Fruit fly (Drosophila melanogaster) whole organism, embryonic: ENCODE data around the gene CG32196.
A peak's percentile ranks its signal among the peaks of the same experiment; 100 is the strongest.

Experiments used
- Ada2b ChIP-seq: fragments of 200-800 bp; sonication (Bioruptor generic); IDR thresholded peaks from 2 replicates; pipeline ENCODE4 v1.3.6; 2022; ENCODE audit warnings: missing biosample characterization, missing genetic modification characterization
- Adf1 ChIP-seq: fragments of 200-800 bp; sonication (Bioruptor generic); IDR thresholded peaks from 2 replicates; pipeline ENCODE4 v1.3.6; 2022; ENCODE audit warnings: missing biosample characterization, missing genetic modification characterization
- CG10462 ChIP-seq: fragments of 200-800 bp; sonication (Bioruptor generic); optimal IDR thresholded peaks from 2 replicates; lab custom pipeline; 2016; ENCODE audit warnings: missing biosample characterization, missing genetic modification characterization
- CG11085 ChIP-seq: fragments of 200-800 bp; sonication (Bioruptor generic); IDR thresholded peaks from 2 replicates; pipeline ENCODE4 v1.3.6; 2022; ENCODE audit warnings: missing biosample characterization, missing genetic modification characterization
- CG12104 ChIP-seq: fragments of 200-800 bp; sonication (Bioruptor generic); optimal IDR thresholded peaks from 3 replicates; lab custom pipeline; 2016; ENCODE audit warnings: missing biosample characterization, missing genetic modification characterization
- CG13296 ChIP-seq: fragments of 200-800 bp; sonication (Bioruptor generic); optimal IDR thresholded peaks from 3 replicates; lab custom pipeline; 2018; ENCODE audit warnings: missing biosample characterization, mild to moderate bottlenecking, missing genetic modification characterization
- CG13775 ChIP-seq: fragments of 200-800 bp; sonication (Bioruptor generic); optimal IDR thresholded peaks from 3 replicates; lab custom pipeline; 2017; ENCODE audit warnings: missing biosample characterization, mild to moderate bottlenecking, missing genetic modification characterization
- CG13894 ChIP-seq: fragments of 200-800 bp; sonication (Bioruptor generic); optimal IDR thresholded peaks from 3 replicates; lab custom pipeline; 2018; ENCODE audit warnings: missing biosample characterization, mild to moderate bottlenecking, missing genetic modification characterization, moderate library complexity
- CG1529 ChIP-seq: fragments of 200-800 bp; sonication (Bioruptor generic); optimal IDR thresholded peaks from 3 replicates; lab custom pipeline; 2018; ENCODE audit warnings: missing biosample characterization, missing genetic modification characterization
- CG16863 ChIP-seq: fragments of 200-800 bp; sonication (Bioruptor generic); optimal IDR thresholded peaks from 3 replicates; lab custom pipeline; 2016; ENCODE audit warnings: missing biosample characterization, missing genetic modification characterization
- CG17328 ChIP-seq: fragments of 200-800 bp; sonication (Bioruptor generic); IDR thresholded peaks from 2 replicates; pipeline ENCODE4 v1.3.6; 2022; ENCODE audit warnings: missing biosample characterization, missing genetic modification characterization
- CG17829 ChIP-seq: fragments of 200-800 bp; optimal IDR thresholded peaks from 2 replicates; lab custom pipeline; 2019; ENCODE audit warnings: missing biosample characterization, mild to moderate bottlenecking, missing genetic modification characterization, moderate library complexity
- CG18262 ChIP-seq: fragments of 200-800 bp; optimal IDR thresholded peaks from 3 replicates; lab custom pipeline; 2019; ENCODE audit warnings: missing biosample characterization, mild to moderate bottlenecking, missing genetic modification characterization, moderate library complexity
- CG18476 ChIP-seq: fragments of 200-800 bp; sonication (Bioruptor generic); optimal IDR thresholded peaks from 2 replicates; lab custom pipeline; 2016; ENCODE audit warnings: missing biosample characterization, mild to moderate bottlenecking, missing genetic modification characterization
- CG32767 ChIP-seq: fragments of 200-800 bp; sonication (Bioruptor generic); IDR thresholded peaks from 2 replicates; pipeline ENCODE4 v1.3.6; 2022; ENCODE audit warnings: missing biosample characterization, missing genetic modification characterization
- CG34224 ChIP-seq: fragments of 200-800 bp; sonication (Bioruptor generic); IDR thresholded peaks from 3 replicates; pipeline ENCODE4 v1.3.6; 2022; ENCODE audit warnings: missing biosample characterization, missing genetic modification characterization; ENCODE audit not compliant: partially characterized antibody
- CG4282 ChIP-seq: fragments of 200-800 bp; sonication (Bioruptor generic); optimal IDR thresholded peaks from 2 replicates; lab custom pipeline; 2016; ENCODE audit warnings: missing biosample characterization, missing genetic modification characterization
- CG6854 ChIP-seq: fragments of 200-800 bp; sonication (Bioruptor generic); optimal IDR thresholded peaks from 3 replicates; lab custom pipeline; 2017; ENCODE audit warnings: missing biosample characterization, mild to moderate bottlenecking, missing genetic modification characterization
- CG7987 ChIP-seq: fragments of 200-800 bp; sonication (Bioruptor generic); optimal IDR thresholded peaks from 2 replicates; lab custom pipeline; 2018; ENCODE audit warnings: missing biosample characterization, mild to moderate bottlenecking, missing genetic modification characterization, moderate library complexity
- CG8944 ChIP-seq: fragments of 200-800 bp; sonication (Bioruptor generic); optimal IDR thresholded peaks from 3 replicates; lab custom pipeline; 2016; ENCODE audit warnings: missing biosample characterization, missing genetic modification characterization
- Dfd ChIP-seq, 2 experiments: fragments of >200 bp; optimal IDR thresholded peaks; 2 replicates each; lab custom pipeline; 2017; ENCODE audit warnings: missing biosample characterization in 2 of 2, missing genetic modification characterization in 2 of 2
- Dip3 ChIP-seq: fragments of 200-800 bp; sonication (Bioruptor generic); optimal IDR thresholded peaks from 3 replicates; lab custom pipeline; 2016; ENCODE audit warnings: missing biosample characterization, missing genetic modification characterization
- Doc3 ChIP-seq: fragments of 200-800 bp; sonication (Bioruptor generic); IDR thresholded peaks from 3 replicates; pipeline ENCODE4 v1.3.6; 2022; ENCODE audit warnings: missing biosample characterization, missing genetic modification characterization; ENCODE audit not compliant: partially characterized antibody
- E2f1 ChIP-seq: fragments of 200-800 bp; sonication (Bioruptor generic); IDR thresholded peaks from 2 replicates; pipeline ENCODE4 v1.3.6; 2022; ENCODE audit warnings: missing biosample characterization, missing genetic modification characterization
- Hr78 ChIP-seq, 2 experiments: fragments of 200-800 bp in 1 of 2; fragments of >200 bp in 1 of 2; sonication (Bioruptor generic) in 1 of 2; optimal IDR thresholded peaks; 2 replicates each; lab custom pipeline; 2017 to 2019; ENCODE audit warnings: missing biosample characterization in 2 of 2, missing genetic modification characterization in 2 of 2, mild to moderate bottlenecking in 1 of 2, moderate library complexity in 1 of 2
- Lim3 ChIP-seq: fragments of 200-800 bp; sonication (Bioruptor generic); IDR thresholded peaks from 2 replicates; pipeline ENCODE4 v1.3.6; 2022; ENCODE audit warnings: missing biosample characterization, missing genetic modification characterization
- Ptx1 ChIP-seq: fragments of 200-800 bp; sonication (Bioruptor generic); IDR thresholded peaks from 2 replicates; pipeline ENCODE4 v1.3.6; 2022; ENCODE audit warnings: missing biosample characterization, missing genetic modification characterization
- Ravus ChIP-seq: fragments of 200-800 bp; sonication (Bioruptor generic); IDR thresholded peaks from 2 replicates; pipeline ENCODE4 v1.3.6; 2022; ENCODE audit warnings: missing biosample characterization, missing genetic modification characterization
- Trl ChIP-seq, 3 experiments: fragments of >200 bp in 2 of 3; fragments of 200-800 bp in 1 of 3; sonication (Bioruptor generic) in 1 of 3; optimal IDR thresholded peaks; 2 replicates in 1 of 3; 3 replicates in 2 of 3; lab custom pipeline; 2016 to 2017; ENCODE audit warnings: missing biosample characterization in 1 of 3, missing genetic modification characterization in 1 of 3
- Usf ChIP-seq: fragments of 200-800 bp; sonication (Bioruptor generic); optimal IDR thresholded peaks from 2 replicates; lab custom pipeline; 2017; ENCODE audit warnings: missing genotype, missing biosample characterization, missing genetic modification characterization
- al ChIP-seq: fragments of 200-800 bp; sonication (Bioruptor generic); IDR thresholded peaks from 2 replicates; pipeline ENCODE4 v1.3.6; 2022; ENCODE audit warnings: missing biosample characterization, missing genetic modification characterization
- aop ChIP-seq: fragments of 200-800 bp; sonication (Bioruptor generic); IDR thresholded peaks from 2 replicates; pipeline ENCODE4 v1.3.6; 2022; ENCODE audit warnings: missing biosample characterization, missing genetic modification characterization
- ato ChIP-seq: fragments of 200-800 bp; sonication (Bioruptor generic); IDR thresholded peaks from 2 replicates; pipeline ENCODE4 v1.3.6; 2022; ENCODE audit warnings: missing biosample characterization, missing genetic modification characterization; ENCODE audit not compliant: partially characterized antibody
- bcd ChIP-seq: fragments of 200-800 bp; sonication (Bioruptor generic); optimal IDR thresholded peaks from 2 replicates; lab custom pipeline; 2017; ENCODE audit warnings: missing biosample characterization, mild to moderate bottlenecking, missing genetic modification characterization
- br ChIP-seq: fragments of >200 bp; optimal IDR thresholded peaks from 2 replicates; lab custom pipeline; 2017
- chinmo ChIP-seq: fragments of 200-800 bp; sonication (Bioruptor generic); IDR thresholded peaks from 4 replicates; pipeline ENCODE4 v1.3.6; 2022; ENCODE audit warnings: missing biosample characterization, missing genetic modification characterization; ENCODE audit not compliant: partially characterized antibody
- emc ChIP-seq: fragments of 200-800 bp; sonication (Bioruptor generic); optimal IDR thresholded peaks from 2 replicates; lab custom pipeline; 2016; ENCODE audit warnings: missing biosample characterization, missing genetic modification characterization
- fru ChIP-seq: fragments of >200 bp; optimal IDR thresholded peaks from 2 replicates; lab custom pipeline; 2017
- gcm2 ChIP-seq: fragments of 200-800 bp; sonication (Bioruptor generic); optimal IDR thresholded peaks from 2 replicates; lab custom pipeline; 2016; ENCODE audit warnings: missing biosample characterization, missing genetic modification characterization
- grn ChIP-seq: fragments of 200-800 bp; sonication (Bioruptor generic); optimal IDR thresholded peaks from 3 replicates; lab custom pipeline; 2017; ENCODE audit warnings: missing biosample characterization, missing genetic modification characterization
- ind ChIP-seq: fragments of 200-800 bp; sonication (Bioruptor generic); optimal IDR thresholded peaks from 3 replicates; lab custom pipeline; 2016; ENCODE audit warnings: missing biosample characterization, missing genetic modification characterization
- klu ChIP-seq: fragments of 200-800 bp; sonication (Bioruptor generic); IDR thresholded peaks from 2 replicates; pipeline ENCODE4 v1.3.6; 2022; ENCODE audit warnings: missing biosample characterization, missing genetic modification characterization
- mam ChIP-seq: fragments of 200-800 bp; sonication (Bioruptor generic); optimal IDR thresholded peaks from 3 replicates; lab custom pipeline; 2016; ENCODE audit warnings: missing biosample characterization, missing genetic modification characterization
- mld ChIP-seq: fragments of 200-800 bp; sonication (Bioruptor generic); IDR thresholded peaks from 3 replicates; pipeline ENCODE4 v1.3.6; 2022; ENCODE audit warnings: missing biosample characterization, missing genetic modification characterization; ENCODE audit not compliant: partially characterized antibody
- pho ChIP-seq: fragments of 200-800 bp; sonication (Bioruptor generic); optimal IDR thresholded peaks from 2 replicates; lab custom pipeline; 2016; ENCODE audit warnings: missing biosample characterization, missing genetic modification characterization
- row ChIP-seq: fragments of 200-800 bp; sonication (Bioruptor generic); IDR thresholded peaks from 3 replicates; pipeline ENCODE4 v1.3.6; 2022; ENCODE audit warnings: missing biosample characterization, missing genetic modification characterization
- scrt ChIP-seq: fragments of 200-800 bp; sonication (Bioruptor generic); optimal IDR thresholded peaks from 2 replicates; lab custom pipeline; 2018; ENCODE audit warnings: missing biosample characterization, mild to moderate bottlenecking, missing genetic modification characterization, moderate library complexity
- sim ChIP-seq: fragments of 200-800 bp; sonication (Bioruptor generic); IDR thresholded peaks from 2 replicates; pipeline ENCODE4 v1.3.6; 2022; ENCODE audit warnings: missing biosample characterization, missing genetic modification characterization
- sna ChIP-seq: fragments of 200-800 bp; sonication (Bioruptor generic); IDR thresholded peaks from 2 replicates; pipeline ENCODE4 v1.3.6; 2022; ENCODE audit warnings: missing biosample characterization, missing genetic modification characterization; ENCODE audit not compliant: partially characterized antibody
- twi ChIP-seq: fragments of 200-800 bp; optimal IDR thresholded peaks from 2 replicates; lab custom pipeline; 2019; ENCODE audit warnings: missing biosample characterization, mild to moderate bottlenecking, missing genetic modification characterization, moderate library complexity
- unc-4 ChIP-seq: fragments of 200-800 bp; sonication (Bioruptor generic); IDR thresholded peaks from 2 replicates; pipeline ENCODE4 v1.3.6; 2022; ENCODE audit warnings: missing biosample characterization, missing genetic modification characterization; ENCODE audit not compliant: partially characterized antibody

Gene CG32196

dm6 chr3L:18460987-18461403 is at the start of gene CG32196:
CG32196 (minus strand) TSS chr3L:18461024.
- TF ChIP-seq CG17328 (peak; percentile 81), sim (peak; percentile 10; the same call in 1 of the 2 replicates), row (peak; percentile 84), CG6854 (GFP tag; lab: Kevin White, UChicago) (peak; percentile 58), pho (GFP tag; lab: Kevin White, UChicago) (peak; percentile 17), gcm2 (GFP tag; lab: Kevin White, UChicago) (no peak), CG34224 (GFP tag; lab: Robert Waterston, UW) (0 out of 3 replicates have a peak, but pooled peaks have one; percentile 11), Ada2b (GFP tag; lab: Robert Waterston, UW) (peak; percentile 61), CG8944 (GFP tag; lab: Kevin White, UChicago) (peak; percentile 30), Dfd (GFP tag; optimal IDR thresholded peaks at IDR 0.05; lab: Kevin White, UChicago) (peak in 1 of 2 experiments; percentile 81), unc-4 (GFP tag; lab: Robert Waterston, UW) (no peak), CG12104 (GFP tag; lab: Kevin White, UChicago) (peak; percentile 56), Ptx1 (GFP tag; lab: Robert Waterston, UW) (peak; percentile 89), Doc3 (GFP tag; lab: Robert Waterston, UW) (no peak), Adf1 (no peak; the same call in 1 of the 2 replicates), scrt (GFP tag; lab: Kevin White, UChicago) (peak; percentile 63), emc (GFP tag; lab: Kevin White, UChicago) (no peak), Usf (GFP tag; lab: Kevin White, UChicago) (peak; percentile 67), aop (GFP tag; lab: Robert Waterston, UW) (no peak), fru (no peak), Ravus (GFP tag; lab: Robert Waterston, UW) (peak; percentile 69), Hr78 (GFP tag; optimal IDR thresholded peaks at IDR 0.05; lab: Kevin White, UChicago) (no peak), grn (GFP tag; lab: Kevin White, UChicago) (peak; percentile 71), sna (GFP tag; lab: Robert Waterston, UW) (no peak), al (GFP tag; lab: Robert Waterston, UW) (peak; percentile 81), mld (GFP tag; lab: Robert Waterston, UW) (no peak), ind (GFP tag; lab: Kevin White, UChicago) (peak; percentile 77), CG18262 (tag; lab: Kevin White, UChicago) (peak; percentile 93), Dip3 (GFP tag; lab: Kevin White, UChicago) (no peak), CG13296 (GFP tag; lab: Kevin White, UChicago) (peak; percentile 77), CG18476 (GFP tag; lab: Kevin White, UChicago) (peak; percentile 41), ato (GFP tag; lab: Robert Waterston, UW) (no peak), mam (GFP tag; lab: Kevin White, UChicago) (peak; percentile 38), twi (tag; lab: Kevin White, UChicago) (peak; percentile 78), CG1529 (GFP tag; lab: Kevin White, UChicago) (peak; percentile 66), CG13775 (GFP tag; lab: Kevin White, UChicago) (peak; percentile 83), E2f1 (GFP tag; lab: Robert Waterston, UW) (peak; percentile 85), Lim3 (GFP tag; lab: Robert Waterston, UW) (0 out of 2 replicates have a peak, but pooled peaks have one; percentile 12), CG16863 (no peak), Trl (optimal IDR thresholded peaks at IDR 0.05; lab: Kevin White, UChicago) (no peak), Trl (GFP tag; optimal IDR thresholded peaks at IDR 0.05; lab: Kevin White, UChicago) (no peak), klu (GFP tag; lab: Robert Waterston, UW) (peak; percentile 81; the same call in 1 of the 2 replicates), CG10462 (GFP tag; lab: Kevin White, UChicago) (peak; percentile 35), bcd (peak; percentile 85), CG4282 (no peak), br (lab: Kevin White, UChicago) (no peak), CG32767 (peak; percentile 81), CG13894 (tag; lab: Kevin White, UChicago) (peak; percentile 71), chinmo (no peak), CG7987 (GFP tag; lab: Kevin White, UChicago) (peak; percentile 49), CG17829 (peak; percentile 92), CG11085 (GFP tag; lab: Robert Waterston, UW) (peak; percentile 89)
